8 worm cellular contexts compared by ENCODE assay signal in the genomic region with DNA sequence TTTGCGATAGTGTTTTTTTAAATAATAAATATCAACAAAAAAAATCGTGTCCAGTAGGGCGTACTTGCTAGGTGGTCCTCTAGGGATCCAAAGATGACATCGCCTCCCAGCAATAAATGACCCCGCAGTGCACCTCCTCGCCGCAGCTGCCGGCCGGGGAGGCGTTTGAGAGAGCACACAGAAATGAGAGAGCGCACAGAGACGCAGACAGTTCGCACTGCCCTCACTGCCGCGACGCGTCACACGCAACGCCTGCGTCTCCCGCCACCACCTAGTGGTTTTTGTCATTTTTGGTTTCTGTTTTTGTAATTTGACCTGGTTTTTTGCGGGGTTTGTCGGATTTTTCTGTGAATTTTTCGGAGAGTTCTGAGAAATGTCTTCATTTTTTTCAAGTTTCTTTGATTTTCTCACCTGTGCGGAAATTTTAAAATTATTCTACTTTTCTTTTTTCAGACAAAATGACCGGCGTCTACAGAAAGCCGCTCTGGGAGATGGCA.
TF ChIP-seq lines count a peak whose summit lies in the region.

TSS of gene lido-7 (plus strand) at position 447 of the 497 bp plus-strand sequence.

TF ChIP-seq in whole organism, L1 larva, 84 proteins besides CTCF, POLR2A, EP300 and RAD21 (continues in another document):
- TF ChIP-seq aha-1 (tag; optimal IDR thresholded peaks at IDR 0.05; lab: Kevin White, UChicago) (no peak), lin-35 (GFP tag; optimal IDR thresholded peaks at IDR 0.05; lab: Kevin White, UChicago) (peak; percentile 27 to 59), elt-2 (tag; optimal IDR thresholded peaks at IDR 0.05; lab: Kevin White, UChicago) (no peak), nhr-71 (tag; optimal IDR thresholded peaks at IDR 0.05; lab: Kevin White, UChicago) (peak; percentile 71), unc-130 (tag; optimal IDR thresholded peaks at IDR 0.05; lab: Kevin White, UChicago) (no peak), ztf-4 (tag; optimal IDR thresholded peaks at IDR 0.05; lab: Kevin White, UChicago) (no peak), hlh-4 (tag; optimal IDR thresholded peaks at IDR 0.05; lab: Kevin White, UChicago) (no peak), efl-1 (optimal IDR thresholded peaks at IDR 0.05; lab: Kevin White, UChicago) (peak; percentile 61 to 64), efl-1 (GFP tag; optimal IDR thresholded peaks at IDR 0.05 in 1 of 2; lab: Kevin White, UChicago) (peak; percentile 30 to 44), ceh-88 (GFP tag; IDR thresholded peaks at IDR 0.05; lab: Robert Waterston, UW) (no peak), pax-3 (tag; optimal IDR thresholded peaks at IDR 0.05; lab: Kevin White, UChicago) (no peak)

TF ChIP-seq in whole organism, L2 larva, 48 proteins besides CTCF, POLR2A, EP300 and RAD21 (continues in another document):
- TF ChIP-seq nhr-25 (tag; optimal IDR thresholded peaks at IDR 0.05; lab: Kevin White, UChicago) (no peak), sem-4 (tag; optimal IDR thresholded peaks at IDR 0.05; lab: Kevin White, UChicago) (no peak), ztf-1 (GFP tag; conservative IDR thresholded peaks at IDR 0.05; lab: Robert Waterston, UW) (no peak), ZK546.5 (tag; optimal IDR thresholded peaks at IDR 0.05; lab: Kevin White, UChicago) (no peak), nhr-129 (tag; optimal IDR thresholded peaks at IDR 0.05; lab: Kevin White, UChicago) (peak; percentile 42), dmd-4 (tag; optimal IDR thresholded peaks at IDR 0.05; lab: Kevin White, UChicago) (no peak), mbf-1 (tag; optimal IDR thresholded peaks at IDR 0.05; lab: Kevin White, UChicago) (no peak), elt-1 (tag; optimal IDR thresholded peaks at IDR 0.05; lab: Kevin White, UChicago) (no peak), crh-2 (tag; optimal IDR thresholded peaks at IDR 0.05; lab: Kevin White, UChicago) (peak; percentile 34), elt-3 (tag; optimal IDR thresholded peaks at IDR 0.05; lab: Kevin White, UChicago) (no peak), skn-1 (tag; optimal IDR thresholded peaks at IDR 0.05; lab: Kevin White, UChicago) (no peak)

TF ChIP-seq in whole organism, L3 larva, 47 proteins besides CTCF, POLR2A, EP300 and RAD21 (continues in another document):
- no peak for TF ChIP-seq egl-5 (tag; optimal IDR thresholded peaks at IDR 0.05; lab: Kevin White, UChicago)
- no peak for TF ChIP-seq sea-2 (GFP tag; optimal IDR thresholded peaks at IDR 0.05; lab: Kevin White, UChicago)
- TF ChIP-seq fos-1 (tag; optimal IDR thresholded peaks at IDR 0.05; lab: Kevin White, UChicago), result no peak
- no peak for TF ChIP-seq skn-1 (tag; optimal IDR thresholded peaks at IDR 0.05; lab: Kevin White, UChicago)
- no peak for TF ChIP-seq mml-1 (tag; optimal IDR thresholded peaks at IDR 0.05; lab: Kevin White, UChicago)
- TF ChIP-seq pqm-1 (tag; optimal IDR thresholded peaks at IDR 0.05; lab: Kevin White, UChicago), result no peak
- no peak for TF ChIP-seq aly-2 (tag; optimal IDR thresholded peaks at IDR 0.05; lab: Kevin White, UChicago)
- no peak for TF ChIP-seq R02D3.7 (tag; optimal IDR thresholded peaks at IDR 0.05; lab: Kevin White, UChicago)
- no peak for TF ChIP-seq fkh-10 (GFP tag; optimal IDR thresholded peaks at IDR 0.05; lab: Kevin White, UChicago)
- TF ChIP-seq snpc-4 (tag; optimal IDR thresholded peaks at IDR 0.05; lab: Kevin White, UChicago), result no peak
- TF ChIP-seq nhr-76 (tag; optimal IDR thresholded peaks at IDR 0.05; lab: Kevin White, UChicago), result no peak
- no peak for TF ChIP-seq fkh-2 (tag; optimal IDR thresholded peaks at IDR 0.05; lab: Kevin White, UChicago)

TF ChIP-seq in whole organism, L4 larva, 104 proteins besides CTCF, POLR2A, EP300 and RAD21 (continues in another document):
- no peak for TF ChIP-seq nhr-76 (tag; optimal IDR thresholded peaks at IDR 0.05; lab: Kevin White, UChicago)
- 0 out of 2 replicates have a peak, but pooled peaks have one; percentile 26 for TF ChIP-seq nhr-41 (GFP tag; IDR thresholded peaks at IDR 0.05; lab: Robert Waterston, UW)
- peak; percentile 36; the same call in 1 of the 2 replicates for TF ChIP-seq lin-38 (GFP tag; IDR thresholded peaks at IDR 0.05; lab: Robert Waterston, UW)
- TF ChIP-seq mdl-1 (tag; optimal IDR thresholded peaks at IDR 0.05; lab: Kevin White, UChicago), result peak in 1 of 2 experiments; percentile 46
- peak; percentile 61 for TF ChIP-seq mes-2 (tag; optimal IDR thresholded peaks at IDR 0.05; lab: Kevin White, UChicago; ENCODE audit: poor library complexity, severe bottlenecking)
- peak; percentile 93 for TF ChIP-seq set-16 (GFP tag; IDR thresholded peaks at IDR 0.05; lab: Robert Waterston, UW)
- TF ChIP-seq tra-1 (GFP tag; IDR thresholded peaks at IDR 0.05; lab: Robert Waterston, UW), result peak; percentile 55; the same call in 1 of the 2 replicates
- no peak for TF ChIP-seq dmd-9 (GFP tag; IDR thresholded peaks at IDR 0.05; lab: Robert Waterston, UW)
- TF ChIP-seq spr-3 (GFP tag; optimal IDR thresholded peaks at IDR 0.05; lab: Kevin White, UChicago), result no peak
- no peak for TF ChIP-seq F10B5.3 (tag; optimal IDR thresholded peaks at IDR 0.05; lab: Kevin White, UChicago)

TF ChIP-seq in whole organism, late embryonic, 69 proteins besides CTCF, POLR2A, EP300 and RAD21 (continues in another document):
- peak; percentile 60 for TF ChIP-seq nfya-1 (tag; optimal IDR thresholded peaks at IDR 0.05; lab: Kevin White, UChicago)
- peak; percentile 50 for TF ChIP-seq ceh-34 (tag; optimal IDR thresholded peaks at IDR 0.05; lab: Kevin White, UChicago)
- TF ChIP-seq tbx-2 (tag; optimal IDR thresholded peaks at IDR 0.05; lab: Kevin White, UChicago), result peak; percentile 49
- no peak for TF ChIP-seq hlh-13 (GFP tag; optimal IDR thresholded peaks at IDR 0.05; lab: Kevin White, UChicago)
- peak; percentile 2 for TF ChIP-seq ceh-18 (tag; optimal IDR thresholded peaks at IDR 0.05; lab: Kevin White, UChicago)
- peak; percentile 24 for TF ChIP-seq rnt-1 (tag; optimal IDR thresholded peaks at IDR 0.05; lab: Kevin White, UChicago)
- peak; percentile 50 for TF ChIP-seq ceh-31 (tag; optimal IDR thresholded peaks at IDR 0.05; lab: Kevin White, UChicago)
- 0 out of 2 replicates have a peak, but pooled peaks have one; percentile 19 for TF ChIP-seq unc-3 (GFP tag; conservative IDR thresholded peaks at IDR 0.05; lab: Robert Waterston, UW)
- no peak for TF ChIP-seq unc-3 (tag; optimal IDR thresholded peaks at IDR 0.05; lab: Kevin White, UChicago)
- TF ChIP-seq hlh-30 (tag; optimal IDR thresholded peaks at IDR 0.05; lab: Kevin White, UChicago; ENCODE audit: insufficient read depth), result peak; percentile 36
- no peak for TF ChIP-seq ceh-14 (tag; optimal IDR thresholded peaks at IDR 0.05; lab: Kevin White, UChicago)

TF ChIP-seq in whole organism, midembryonic, 9 proteins besides CTCF, POLR2A, EP300 and RAD21:
- TF ChIP-seq klf-2 (GFP tag; conservative IDR thresholded peaks at IDR 0.05; lab: Robert Waterston, UW) (no peak), cog-1 (tag; optimal IDR thresholded peaks at IDR 0.05; lab: Kevin White, UChicago) (no peak), ztf-23 (GFP tag; IDR thresholded peaks at IDR 0.05; lab: Robert Waterston, UW) (peak; percentile 59; the same call in 1 of the 2 replicates), flt-1 (GFP tag; IDR thresholded peaks at IDR 0.05; lab: Robert Waterston, UW) (no peak; the same call in 1 of the 2 replicates), ztf-29 (GFP tag; IDR thresholded peaks at IDR 0.05; lab: Robert Waterston, UW) (no peak), T22C8.4 (GFP tag; IDR thresholded peaks at IDR 0.05; lab: Robert Waterston, UW) (no peak), ref-1 (GFP tag; conservative IDR thresholded peaks at IDR 0.05; lab: Robert Waterston, UW) (no peak), med-1 (GFP tag; optimal IDR thresholded peaks at IDR 0.05; lab: Kevin White, UChicago; ENCODE audit: insufficient read depth) (no peak)

TF ChIP-seq in whole organism, mixed stage, embryonic, 35 proteins besides CTCF, POLR2A, EP300 and RAD21 (continues in another document):
- TF ChIP-seq nhr-28 (tag; optimal IDR thresholded peaks at IDR 0.05; lab: Kevin White, UChicago) (no peak), M03D4.4 (tag; optimal IDR thresholded peaks at IDR 0.05; lab: Kevin White, UChicago) (peak; percentile 3), nhr-2 (tag; optimal IDR thresholded peaks at IDR 0.05; lab: Kevin White, UChicago) (peak; percentile 30), unc-62 (GFP tag; optimal IDR thresholded peaks at IDR 0.05; lab: Kevin White, UChicago) (no peak), hlh-1 (tag; optimal IDR thresholded peaks at IDR 0.05; lab: Kevin White, UChicago) (peak; percentile 8), lsy-2 (tag; optimal IDR thresholded peaks at IDR 0.05; lab: Kevin White, UChicago) (peak; percentile 25), bed-3 (GFP tag; optimal IDR thresholded peaks at IDR 0.05; lab: Kevin White, UChicago) (no peak), unc-120 (tag; optimal IDR thresholded peaks at IDR 0.05; lab: Kevin White, UChicago; ENCODE audit: poor library complexity, severe bottlenecking) (peak; percentile 37), ces-1 (GFP tag; optimal IDR thresholded peaks at IDR 0.05; lab: Kevin White, UChicago) (no peak), lin-13 (tag; optimal IDR thresholded peaks at IDR 0.05; lab: Kevin White, UChicago) (peak; percentile 5), lin-32 (GFP tag; optimal IDR thresholded peaks at IDR 0.05; lab: Kevin White, UChicago) (peak; percentile 21), mls-2 (tag; optimal IDR thresholded peaks at IDR 0.05; lab: Kevin White, UChicago) (no peak), mep-1 (tag; optimal IDR thresholded peaks at IDR 0.05; lab: Kevin White, UChicago) (no peak), ham-2 (GFP tag; optimal IDR thresholded peaks at IDR 0.05; lab: Kevin White, UChicago) (no peak)

TF ChIP-seq in whole organism, young adult, 124 proteins besides CTCF, POLR2A, EP300 and RAD21 (continues in another document):
- peak; percentile 63 for TF ChIP-seq ceh-27 (GFP tag; optimal IDR thresholded peaks at IDR 0.05; lab: Kevin White, UChicago)
- TF ChIP-seq K12H6.12 (tag; optimal IDR thresholded peaks at IDR 0.05; lab: Kevin White, UChicago), result peak; percentile 29
- TF ChIP-seq mcd-1 (GFP tag; IDR thresholded peaks at IDR 0.05; lab: Robert Waterston, UW), result peak; percentile 61
- peak; percentile 11 for TF ChIP-seq madf-10 (tag; optimal IDR thresholded peaks at IDR 0.05; lab: Kevin White, UChicago)
- peak; percentile 83; the same call in 1 of the 2 replicates for TF ChIP-seq egrh-3 (GFP tag; IDR thresholded peaks at IDR 0.05; lab: Robert Waterston, UW)
- TF ChIP-seq tbx-9 (tag; optimal IDR thresholded peaks at IDR 0.05; lab: Kevin White, UChicago; ENCODE audit: borderline replicate concordance), result no peak
- TF ChIP-seq F23B12.7 (tag; optimal IDR thresholded peaks at IDR 0.05; lab: Kevin White, UChicago; ENCODE audit: insufficient read depth), result peak; percentile 44
- peak; percentile 58 for TF ChIP-seq nhr-80 (tag; optimal IDR thresholded peaks at IDR 0.05; lab: Kevin White, UChicago)
- TF ChIP-seq efl-1 (GFP tag; optimal IDR thresholded peaks at IDR 0.05; lab: Kevin White, UChicago), result peak; percentile 16
- 0 out of 2 replicates have a peak, but pooled peaks have one; percentile 19 for TF ChIP-seq ekl-4 (GFP tag; IDR thresholded peaks at IDR 0.05; lab: Robert Waterston, UW)
- TF ChIP-seq zfh-2 (GFP tag; conservative IDR thresholded peaks at IDR 0.05; lab: Robert Waterston, UW), result peak; percentile 89
- TF ChIP-seq ceh-100 (GFP tag; IDR thresholded peaks at IDR 0.05; lab: Robert Waterston, UW), result peak; percentile 74
- no peak for TF ChIP-seq F49E8.2 (tag; optimal IDR thresholded peaks at IDR 0.05; lab: Kevin White, UChicago; ENCODE audit: insufficient read depth)
- 0 out of 2 replicates have a peak, but pooled peaks have one; percentile 55 for TF ChIP-seq egl-18 (GFP tag; IDR thresholded peaks at IDR 0.05; lab: Robert Waterston, UW)
